Worm (Caenorhabditis elegans) whole organism, L3 larva: ENCODE results near the gene acdh-13.

Experiments
- R02D3.7 ChIP-seq: fragments of 150-350 bp; optimal IDR thresholded peaks from 2 replicates; lab custom pipeline; 2014; ENCODE audit warnings: missing biosample characterization, missing genetic modification characterization
- ZK546.5 ChIP-seq: sonication (generic microtip); optimal IDR thresholded peaks from 2 replicates; lab custom pipeline; 2017; ENCODE audit warnings: missing biosample characterization, missing genetic modification characterization
- aly-2 ChIP-seq: fragments of 150-350 bp; optimal IDR thresholded peaks from 2 replicates; lab custom pipeline; 2014; ENCODE audit warnings: missing biosample characterization, missing genetic modification characterization
- ama-1 ChIP-seq: fragments of 150-350 bp; optimal IDR thresholded peaks from 2 replicates; lab custom pipeline; 2018
- ceh-16 ChIP-seq: sonication (generic microtip); optimal IDR thresholded peaks from 2 replicates; lab custom pipeline; 2017; ENCODE audit warnings: missing biosample characterization, missing genetic modification characterization
- ceh-28 ChIP-seq: fragments of 150-350 bp; optimal IDR thresholded peaks from 2 replicates; lab custom pipeline; 2014; ENCODE audit warnings: missing biosample characterization, missing genetic modification reagents, missing genetic modification characterization
- ceh-82 ChIP-seq: fragments of 150-350 bp; optimal IDR thresholded peaks from 2 replicates; lab custom pipeline; 2014; ENCODE audit warnings: missing biosample characterization, missing genetic modification characterization
- ceh-9 ChIP-seq: sonication (generic microtip); optimal IDR thresholded peaks from 2 replicates; lab custom pipeline; 2018; ENCODE audit warnings: missing biosample characterization, missing genetic modification characterization
- daf-12 ChIP-seq: fragments of 150-350 bp; optimal IDR thresholded peaks from 2 replicates; lab custom pipeline; 2014; ENCODE audit warnings: missing biosample characterization, missing genetic modification reagents, missing genetic modification characterization
- egl-27 ChIP-seq: sonication (generic microtip); optimal IDR thresholded peaks from 4 replicates; lab custom pipeline; 2017; ENCODE audit warnings: missing biosample characterization, missing genetic modification reagents, missing genetic modification characterization
- egl-5 ChIP-seq: fragments of 150-350 bp; optimal IDR thresholded peaks from 2 replicates; lab custom pipeline; 2017; ENCODE audit warnings: missing biosample characterization, missing genetic modification reagents, missing genetic modification characterization, inconsistent platforms
- elt-1 ChIP-seq: fragments of 150-350 bp; optimal IDR thresholded peaks from 2 replicates; lab custom pipeline; 2014; ENCODE audit warnings: missing biosample characterization, missing genetic modification characterization
- elt-2 ChIP-seq: sonication (generic microtip); optimal IDR thresholded peaks from 2 replicates; lab custom pipeline; 2016; ENCODE audit warnings: missing genetic modification reagents, mild to moderate bottlenecking, missing genetic modification characterization, missing compliant biosample characterization
- elt-3 ChIP-seq, 3 experiments: fragments of 150-350 bp in 1 of 3; sonication (generic microtip) in 2 of 3; optimal IDR thresholded peaks; 2 replicates in 2 of 3; 4 replicates in 1 of 3; lab custom pipeline; 2014 to 2017; ENCODE audit warnings: missing biosample characterization in 3 of 3, missing genetic modification characterization in 3 of 3
- eor-1 ChIP-seq, 2 experiments: fragments of 150-350 bp; optimal IDR thresholded peaks; 2 replicates each; lab custom pipeline; 2014 to 2018; ENCODE audit warnings: missing biosample characterization in 2 of 2, missing genetic modification characterization in 2 of 2
- fkh-10 ChIP-seq: sonication (generic microtip); optimal IDR thresholded peaks from 2 replicates; lab custom pipeline; 2017; ENCODE audit warnings: missing biosample characterization, missing genetic modification reagents, missing genetic modification characterization
- fkh-2 ChIP-seq: fragments of 150-350 bp; optimal IDR thresholded peaks from 2 replicates; lab custom pipeline; 2014; ENCODE audit warnings: missing biosample characterization, missing genetic modification reagents, missing genetic modification characterization
- fos-1 ChIP-seq: fragments of 150-350 bp; optimal IDR thresholded peaks from 2 replicates; lab custom pipeline; 2014; ENCODE audit warnings: missing biosample characterization, missing genetic modification characterization
- hmg-11 ChIP-seq: sonication (generic microtip); optimal IDR thresholded peaks from 2 replicates; lab custom pipeline; 2016; ENCODE audit warnings: missing genetic modification characterization, missing compliant biosample characterization
- jun-1 ChIP-seq: fragments of 150-350 bp; optimal IDR thresholded peaks from 2 replicates; lab custom pipeline; 2014; ENCODE audit warnings: missing biosample characterization, missing genetic modification reagents, missing genetic modification characterization
- lin-15B ChIP-seq: fragments of 150-350 bp; optimal IDR thresholded peaks from 2 replicates; lab custom pipeline; 2014; ENCODE audit warnings: missing biosample characterization, missing genetic modification characterization
- lin-39 ChIP-seq: fragments of 150-350 bp; optimal IDR thresholded peaks from 2 replicates; lab custom pipeline; 2018; ENCODE audit warnings: missing biosample characterization, missing genetic modification reagents, missing genetic modification characterization
- lsy-12 ChIP-seq: sonication (generic microtip); optimal IDR thresholded peaks from 2 replicates; lab custom pipeline; 2016; ENCODE audit warnings: mild to moderate bottlenecking, missing genetic modification characterization, missing compliant biosample characterization
- mdl-1 ChIP-seq: fragments of 150-350 bp; optimal IDR thresholded peaks from 2 replicates; lab custom pipeline; 2014; ENCODE audit warnings: missing biosample characterization, missing genetic modification characterization
- mml-1 ChIP-seq: fragments of 150-350 bp; sonication (generic microtip); optimal IDR thresholded peaks from 3 replicates; lab custom pipeline; 2014; ENCODE audit warnings: missing biosample characterization, missing genetic modification characterization
- nfya-1 ChIP-seq: sonication (generic microtip); optimal IDR thresholded peaks from 2 replicates; lab custom pipeline; 2017; ENCODE audit warnings: missing genetic modification characterization, mild to moderate bottlenecking, missing compliant biosample characterization, antibody characterized with exemption, moderate library complexity; ENCODE audit not compliant: insufficient read depth
- nhr-11 ChIP-seq: fragments of 150-350 bp; optimal IDR thresholded peaks from 2 replicates; lab custom pipeline; 2014; ENCODE audit warnings: missing biosample characterization, missing genetic modification characterization
- nhr-12 ChIP-seq: fragments of 150-350 bp; optimal IDR thresholded peaks from 2 replicates; lab custom pipeline; 2014; ENCODE audit warnings: missing biosample characterization, missing genetic modification characterization
- nhr-23 ChIP-seq: fragments of 150-350 bp; optimal IDR thresholded peaks from 2 replicates; lab custom pipeline; 2014; ENCODE audit warnings: missing biosample characterization, missing genetic modification reagents, missing genetic modification characterization
- nhr-237 ChIP-seq: fragments of 150-350 bp; optimal IDR thresholded peaks from 2 replicates; lab custom pipeline; 2014; ENCODE audit warnings: missing biosample characterization, missing genetic modification characterization
- nhr-25 ChIP-seq: sonication (generic microtip); optimal IDR thresholded peaks from 2 replicates; lab custom pipeline; 2017; ENCODE audit warnings: missing biosample characterization, missing genetic modification characterization
- nhr-28 ChIP-seq: fragments of 150-350 bp; optimal IDR thresholded peaks from 2 replicates; lab custom pipeline; 2014; ENCODE audit warnings: missing biosample characterization, missing genetic modification characterization
- nhr-43 ChIP-seq: sonication (generic microtip); optimal IDR thresholded peaks from 2 replicates; lab custom pipeline; 2016; ENCODE audit warnings: mild to moderate bottlenecking, missing genetic modification characterization, missing compliant biosample characterization; ENCODE audit not compliant: poor library complexity, severe bottlenecking
- nhr-67 ChIP-seq: fragments of 150-350 bp; optimal IDR thresholded peaks from 2 replicates; lab custom pipeline; 2014; ENCODE audit warnings: missing biosample characterization, missing genetic modification characterization
- nhr-76 ChIP-seq: fragments of 150-350 bp; sonication (generic microtip); optimal IDR thresholded peaks from 5 replicates; lab custom pipeline; 2014; ENCODE audit warnings: missing biosample characterization, missing genetic modification characterization
- nhr-77 ChIP-seq: fragments of 150-350 bp; optimal IDR thresholded peaks from 2 replicates; lab custom pipeline; 2014; ENCODE audit warnings: missing biosample characterization, missing genetic modification characterization
- pha-4 ChIP-seq: fragments of 150-350 bp; optimal IDR thresholded peaks from 2 replicates; lab custom pipeline; 2014; ENCODE audit warnings: missing biosample characterization, missing genetic modification reagents, missing genetic modification characterization
- pqm-1 ChIP-seq: fragments of 150-350 bp; optimal IDR thresholded peaks from 2 replicates; lab custom pipeline; 2017; ENCODE audit warnings: missing biosample characterization, missing genetic modification characterization, inconsistent platforms
- sea-2 ChIP-seq: fragments of 150-350 bp; sonication (generic microtip); optimal IDR thresholded peaks from 4 replicates; lab custom pipeline; 2014; ENCODE audit warnings: missing biosample characterization, missing genetic modification reagents, missing genetic modification characterization
- skn-1 ChIP-seq: fragments of 150-350 bp; optimal IDR thresholded peaks from 2 replicates; lab custom pipeline; 2014; ENCODE audit warnings: missing biosample characterization, missing genetic modification characterization
- snpc-4 ChIP-seq: fragments of 150-350 bp; optimal IDR thresholded peaks from 2 replicates; lab custom pipeline; 2014; ENCODE audit warnings: missing biosample characterization, missing genetic modification characterization
- tbx-2 ChIP-seq: sonication (generic microtip); optimal IDR thresholded peaks from 2 replicates; lab custom pipeline; 2016; ENCODE audit warnings: mild to moderate bottlenecking, missing genetic modification characterization, missing compliant biosample characterization
- unc-39 ChIP-seq: sonication (generic microtip); optimal IDR thresholded peaks from 4 replicates; lab custom pipeline; 2017; ENCODE audit warnings: missing biosample characterization, missing genetic modification characterization
- unc-62 ChIP-seq: fragments of 150-350 bp; sonication (generic microtip); optimal IDR thresholded peaks from 4 replicates; lab custom pipeline; 2014; ENCODE audit warnings: missing biosample characterization, missing genetic modification reagents, missing genetic modification characterization
- zag-1 ChIP-seq: fragments of 150-350 bp; optimal IDR thresholded peaks from 2 replicates; lab custom pipeline; 2014; ENCODE audit warnings: missing biosample characterization, missing genetic modification characterization
- ztf-11 ChIP-seq: fragments of 150-350 bp; optimal IDR thresholded peaks from 2 replicates; lab custom pipeline; 2014; ENCODE audit warnings: missing biosample characterization, missing genetic modification characterization
- ztf-4 ChIP-seq: fragments of 150-350 bp; optimal IDR thresholded peaks from 2 replicates; lab custom pipeline; 2014; ENCODE audit warnings: missing biosample characterization, missing genetic modification characterization

Gene acdh-13

ce11 chrIV:8528345-8528744 lies 29.7 kb upstream of the acdh-13 start (continued):
- TF ChIP-seq mml-1 (tag; lab: Kevin White, UChicago) (no peak), eor-1 (tag; optimal IDR thresholded peaks at IDR 0.05; lab: Kevin White, UChicago) (no peak), egl-5 (tag; lab: Kevin White, UChicago) (no peak), aly-2 (no peak), ceh-28 (tag; lab: Kevin White, UChicago) (no peak), elt-3 (tag; optimal IDR thresholded peaks at IDR 0.05; lab: Kevin White, UChicago) (no peak), ztf-4 (tag; lab: Kevin White, UChicago) (no peak), ztf-11 (tag; lab: Kevin White, UChicago) (no peak), nhr-67 (no peak), nhr-28 (no peak), pha-4 (tag; lab: Kevin White, UChicago) (peak; percentile 51), ZK546.5 (tag; lab: Kevin White, UChicago) (no peak), ama-1 (no peak), ceh-9 (no peak), nhr-11 (tag; lab: Kevin White, UChicago) (no peak), lin-15B (tag; lab: Kevin White, UChicago) (no peak), pqm-1 (tag; lab: Kevin White, UChicago) (peak; percentile 80), elt-1 (no peak), unc-62 (peak; percentile 20)

- peak; percentile 19 for TF ChIP-seq ztf-4 (tag; lab: Kevin White, UChicago)
- TF ChIP-seq sea-2 (GFP tag; lab: Kevin White, UChicago) = no peak
- TF ChIP-seq fkh-10 = no peak
- TF ChIP-seq elt-3 (tag; optimal IDR thresholded peaks at IDR 0.05; lab: Kevin White, UChicago) = peak; percentile 25 to 95 (median 30)
- TF ChIP-seq nhr-23 (tag; lab: Kevin White, UChicago) = peak; percentile 83
- TF ChIP-seq lin-39 (tag; lab: Kevin White, UChicago) = no peak
- TF ChIP-seq fkh-2 (tag; lab: Kevin White, UChicago) = no peak
- no peak for TF ChIP-seq nhr-12
- TF ChIP-seq ceh-82 = no peak
- TF ChIP-seq ceh-16 (tag; lab: Kevin White, UChicago) = no peak
- TF ChIP-seq nhr-28 = peak; percentile 33
- TF ChIP-seq R02D3.7 (tag; lab: Kevin White, UChicago) = peak; percentile 48
- TF ChIP-seq snpc-4 (tag; lab: Kevin White, UChicago) = no peak
- peak; percentile 64 for TF ChIP-seq ceh-28 (tag; lab: Kevin White, UChicago)
- no peak for TF ChIP-seq ceh-9
- TF ChIP-seq nfya-1 (tag; lab: Kevin White, UChicago) = peak; percentile 70
- no peak for TF ChIP-seq nhr-237 (tag; lab: Kevin White, UChicago)
- TF ChIP-seq unc-39 (tag; lab: Kevin White, UChicago) = no peak
- peak; percentile 89 for TF ChIP-seq nhr-11 (tag; lab: Kevin White, UChicago)
- no peak for TF ChIP-seq ZK546.5 (tag; lab: Kevin White, UChicago)
- no peak for TF ChIP-seq lin-15B (tag; lab: Kevin White, UChicago)
- TF ChIP-seq nhr-77 (tag; lab: Kevin White, UChicago) = peak; percentile 57
- TF ChIP-seq eor-1 (tag; optimal IDR thresholded peaks at IDR 0.05; lab: Kevin White, UChicago) = no peak
- peak; percentile 68 for TF ChIP-seq pha-4 (tag; lab: Kevin White, UChicago)
- no peak for TF ChIP-seq zag-1 (tag; lab: Kevin White, UChicago)
- TF ChIP-seq egl-27 (tag; lab: Kevin White, UChicago) = peak; percentile 81
- peak; percentile 87 for TF ChIP-seq nhr-25 (tag; lab: Kevin White, UChicago)
- peak; percentile 78 for TF ChIP-seq lsy-12 (tag; lab: Kevin White, UChicago)
- peak; percentile 86 for TF ChIP-seq mdl-1 (tag; lab: Kevin White, UChicago)
- TF ChIP-seq aly-2 = no peak
- TF ChIP-seq pqm-1 (tag; lab: Kevin White, UChicago) = peak; percentile 97
- TF ChIP-seq skn-1 (tag; lab: Kevin White, UChicago) = no peak
- TF ChIP-seq jun-1 (tag; lab: Kevin White, UChicago) = peak; percentile 95
- peak; percentile 59 for TF ChIP-seq fos-1
- TF ChIP-seq mml-1 (tag; lab: Kevin White, UChicago) = peak; percentile 48
- TF ChIP-seq nhr-43 (tag; lab: Kevin White, UChicago) = peak; percentile 92
- TF ChIP-seq nhr-76 = peak; percentile 23
- no peak for TF ChIP-seq ztf-11 (tag; lab: Kevin White, UChicago)
- TF ChIP-seq hmg-11 (tag; lab: Kevin White, UChicago) = no peak
- TF ChIP-seq daf-12 (tag; lab: Kevin White, UChicago) = peak; percentile 8
- TF ChIP-seq nhr-67 = no peak
- TF ChIP-seq unc-62 = peak; percentile 79
- TF ChIP-seq elt-1 = no peak
- peak; percentile 100 for TF ChIP-seq elt-2 (tag; lab: Kevin White, UChicago)
- TF ChIP-seq ama-1 = peak; percentile 74
- TF ChIP-seq egl-5 (tag; lab: Kevin White, UChicago) = peak; percentile 53
- TF ChIP-seq tbx-2 (tag; lab: Kevin White, UChicago) = peak; percentile 78
Observed at ce11 chrIV:8527598-8528012, 29.0 kb upstream of the acdh-13 start.
